Worm (Caenorhabditis elegans) whole organism, mixed stage, embryonic: ENCODE results near the gene T15B7.14.

Experiments
- bed-3 ChIP-seq: fragments of 200-800 bp; sonication (Bioruptor generic); optimal IDR thresholded peaks from 3 replicates; lab custom pipeline; 2018; ENCODE audit warnings: mild to moderate bottlenecking, missing genetic modification characterization, moderate library complexity, missing compliant biosample characterization
- ceh-83 ChIP-seq: fragments of 200-800 bp; sonication (Bioruptor generic); optimal IDR thresholded peaks from 2 replicates; lab custom pipeline; 2018; ENCODE audit warnings: mild to moderate bottlenecking, missing genetic modification characterization, missing compliant biosample characterization
- ces-1 ChIP-seq: fragments of 150-350 bp; optimal IDR thresholded peaks from 2 replicates; lab custom pipeline; 2014; ENCODE audit warnings: missing biosample characterization, missing genetic modification reagents, missing genetic modification characterization
- elt-3 ChIP-seq: fragments of 150-350 bp; optimal IDR thresholded peaks from 2 replicates; lab custom pipeline; 2014; ENCODE audit warnings: missing biosample characterization, missing genetic modification characterization
- lin-13 ChIP-seq: fragments of 150-350 bp; optimal IDR thresholded peaks from 2 replicates; lab custom pipeline; 2014; ENCODE audit warnings: missing biosample characterization, missing genetic modification characterization
- lsy-2 ChIP-seq: fragments of 150-350 bp; optimal IDR thresholded peaks from 2 replicates; lab custom pipeline; 2014; ENCODE audit warnings: missing biosample characterization, missing genetic modification characterization
- mep-1 ChIP-seq: fragments of 150-350 bp; optimal IDR thresholded peaks from 2 replicates; lab custom pipeline; 2017; ENCODE audit warnings: missing biosample characterization, missing genetic modification reagents, missing genetic modification characterization, inconsistent platforms
- mls-2 ChIP-seq: sonication (generic microtip); optimal IDR thresholded peaks from 2 replicates; lab custom pipeline; 2016; ENCODE audit warnings: mild to moderate bottlenecking, missing genetic modification characterization, moderate library complexity, missing compliant biosample characterization
- nhr-237 ChIP-seq: fragments of 150-350 bp; optimal IDR thresholded peaks from 2 replicates; lab custom pipeline; 2014; ENCODE audit warnings: missing biosample characterization, missing genetic modification characterization
- nhr-76 ChIP-seq: sonication (generic microtip); optimal IDR thresholded peaks from 2 replicates; lab custom pipeline; 2017; ENCODE audit warnings: missing biosample characterization, missing genetic modification characterization
- ztf-11 ChIP-seq: fragments of 150-350 bp; optimal IDR thresholded peaks from 2 replicates; lab custom pipeline; 2014; ENCODE audit warnings: missing biosample characterization, missing genetic modification characterization

DNA sequence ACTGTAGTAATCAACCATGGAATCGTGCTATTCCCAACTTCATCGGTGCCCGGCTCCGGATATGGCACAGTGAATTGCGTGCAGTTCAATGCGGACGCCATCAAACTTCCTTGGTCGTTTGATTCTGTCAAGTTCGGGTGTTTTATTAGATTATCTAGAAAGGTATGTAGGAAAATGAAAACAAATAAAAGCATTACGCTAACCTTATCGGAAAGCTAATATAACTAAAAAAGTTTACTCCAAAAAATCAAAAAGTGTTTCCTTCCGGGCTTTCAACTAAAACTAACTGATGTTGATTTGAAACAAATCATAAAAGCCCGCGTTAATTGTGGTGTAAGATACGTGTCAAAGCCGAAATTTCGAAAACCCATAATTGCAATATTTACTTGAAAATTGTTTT is 15.3 kb downstream of the T15B7.14 start, which contains the start of gene dmsr-13:
- TF ChIP-seq nhr-76 (tag; lab: Kevin White, UChicago): no peak
- no peak for TF ChIP-seq ztf-11 (tag; lab: Kevin White, UChicago)
- no peak for TF ChIP-seq ces-1 (GFP tag; lab: Kevin White, UChicago)
- TF ChIP-seq elt-3 (tag; lab: Kevin White, UChicago): no peak
- TF ChIP-seq mep-1 (tag; lab: Kevin White, UChicago): no peak
- no peak for TF ChIP-seq mls-2 (tag; lab: Kevin White, UChicago)
- TF ChIP-seq lin-13 (tag; lab: Kevin White, UChicago): no peak
- TF ChIP-seq lsy-2 (tag; lab: Kevin White, UChicago): no peak
- TF ChIP-seq ceh-83 (GFP tag; lab: Kevin White, UChicago): no peak
- TF ChIP-seq nhr-237 (tag; lab: Kevin White, UChicago): no peak
- no peak for TF ChIP-seq bed-3 (GFP tag; lab: Kevin White, UChicago)
